4 worm cellular contexts compared by ENCODE assay signal in the genomic region with DNA sequence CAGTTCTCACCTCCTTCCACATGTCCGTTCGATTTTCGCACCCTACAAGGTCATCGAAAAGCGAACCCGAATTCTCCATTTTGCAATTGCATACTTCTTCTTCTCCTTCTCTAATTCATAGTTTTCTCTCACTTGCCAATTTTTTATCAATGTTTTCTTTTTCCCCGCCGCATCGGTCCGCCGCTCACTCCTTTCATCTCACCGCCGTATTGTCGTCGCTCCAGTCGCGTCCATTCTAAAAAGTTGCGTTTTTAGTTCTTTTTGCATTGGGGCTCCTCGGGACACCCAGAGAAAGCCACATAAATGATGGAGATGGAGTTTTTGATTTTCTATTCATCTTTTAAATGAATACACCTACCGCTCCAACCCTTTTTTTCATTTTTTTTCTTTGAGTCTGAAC.
TF ChIP-seq lines count a peak whose summit lies in the region.

No protein-coding gene starts in this region.

TF ChIP-seq in whole organism, L1 larva, 84 proteins besides CTCF, POLR2A, EP300 and RAD21:
- peak; percentile 45 for TF ChIP-seq blmp-1 (tag; optimal IDR thresholded peaks at IDR 0.05; lab: Kevin White, UChicago)
- peak; percentile 15 for TF ChIP-seq dsc-1 (tag; optimal IDR thresholded peaks at IDR 0.05; lab: Kevin White, UChicago)
- no peak for TF ChIP-seq hlh-4 (tag; optimal IDR thresholded peaks at IDR 0.05; lab: Kevin White, UChicago)
- no peak for TF ChIP-seq sox-4 (tag; optimal IDR thresholded peaks at IDR 0.05; lab: Kevin White, UChicago)
- no peak for TF ChIP-seq ceh-82 (tag; optimal IDR thresholded peaks at IDR 0.05; lab: Kevin White, UChicago)
- no peak for TF ChIP-seq aha-1 (tag; optimal IDR thresholded peaks at IDR 0.05; lab: Kevin White, UChicago)
- peak; percentile 59 for TF ChIP-seq nhr-85 (tag; lab: Kevin White, UChicago)
- peak; percentile 44 for TF ChIP-seq lin-14 (GFP tag; optimal IDR thresholded peaks at IDR 0.05; lab: Kevin White, UChicago)

TF ChIP-seq in whole organism, L2 larva, 48 proteins besides CTCF, POLR2A, EP300 and RAD21:
- TF ChIP-seq lsy-2 (tag; optimal IDR thresholded peaks at IDR 0.05; lab: Kevin White, UChicago) (no peak), fos-1 (tag; optimal IDR thresholded peaks at IDR 0.05; lab: Kevin White, UChicago) (peak; percentile 26)

TF ChIP-seq in whole organism, L3 larva, 47 proteins besides CTCF, POLR2A, EP300 and RAD21:
- peak; percentile 16 for TF ChIP-seq elt-2 (tag; optimal IDR thresholded peaks at IDR 0.05; lab: Kevin White, UChicago)
- TF ChIP-seq nfya-1 (tag; optimal IDR thresholded peaks at IDR 0.05; lab: Kevin White, UChicago; ENCODE audit: insufficient read depth) = no peak
- TF ChIP-seq egl-5 (tag; optimal IDR thresholded peaks at IDR 0.05; lab: Kevin White, UChicago) = no peak
- no peak for TF ChIP-seq ztf-4 (tag; optimal IDR thresholded peaks at IDR 0.05; lab: Kevin White, UChicago)
- no peak for TF ChIP-seq nhr-11 (tag; optimal IDR thresholded peaks at IDR 0.05; lab: Kevin White, UChicago)

TF ChIP-seq in whole organism, L4 larva, 104 proteins besides CTCF, POLR2A, EP300 and RAD21:
- TF ChIP-seq hlh-11 (tag; optimal IDR thresholded peaks at IDR 0.05; lab: Kevin White, UChicago) = no peak
- TF ChIP-seq madf-9 (GFP tag; conservative IDR thresholded peaks at IDR 0.05; lab: Robert Waterston, UW) = no peak
- TF ChIP-seq Y48G9A.11 (GFP tag; IDR thresholded peaks at IDR 0.05; lab: Robert Waterston, UW) = no peak
- TF ChIP-seq ctbp-1 (GFP tag; IDR thresholded peaks at IDR 0.05; lab: Robert Waterston, UW) = no peak
- TF ChIP-seq pha-4 (GFP tag; IDR thresholded peaks at IDR 0.05; lab: Robert Waterston, UW) = no peak
- TF ChIP-seq pha-4 (tag; optimal IDR thresholded peaks at IDR 0.05; lab: Kevin White, UChicago) = no peak
- TF ChIP-seq hlh-30 (tag; optimal IDR thresholded peaks at IDR 0.05; lab: Kevin White, UChicago; ENCODE audit: insufficient read depth) = no peak
- no peak for TF ChIP-seq ceh-44 (GFP tag; IDR thresholded peaks at IDR 0.05; lab: Robert Waterston, UW)
- no peak for TF ChIP-seq daf-8 (GFP tag; IDR thresholded peaks at IDR 0.05; lab: Robert Waterston, UW)
- no peak for TF ChIP-seq Y5F2A.4 (GFP tag; optimal IDR thresholded peaks at IDR 0.05; lab: Kevin White, UChicago)
- TF ChIP-seq jun-1 (tag; optimal IDR thresholded peaks at IDR 0.05; lab: Kevin White, UChicago) = no peak
- no peak for TF ChIP-seq fkh-10 (GFP tag; optimal IDR thresholded peaks at IDR 0.05; lab: Kevin White, UChicago)
- TF ChIP-seq vab-7 (GFP tag; IDR thresholded peaks at IDR 0.05; lab: Robert Waterston, UW) = no peak
- no peak for TF ChIP-seq ama-1 (optimal IDR thresholded peaks at IDR 0.05; lab: Kevin White, UChicago)
- TF ChIP-seq Y105C5A.15 (GFP tag; IDR thresholded peaks at IDR 0.05; lab: Robert Waterston, UW) = no peak
- TF ChIP-seq mxl-3 (GFP tag; optimal IDR thresholded peaks at IDR 0.05; lab: Kevin White, UChicago) = peak; percentile 35
- TF ChIP-seq daf-19 (GFP tag; conservative IDR thresholded peaks at IDR 0.05; lab: Robert Waterston, UW) = no peak
- no peak for TF ChIP-seq aly-2 (tag; optimal IDR thresholded peaks at IDR 0.05; lab: Kevin White, UChicago)
- TF ChIP-seq tra-1 (GFP tag; IDR thresholded peaks at IDR 0.05; lab: Robert Waterston, UW) = no peak
- TF ChIP-seq cey-2 (tag; optimal IDR thresholded peaks at IDR 0.05; lab: Kevin White, UChicago; ENCODE audit: borderline replicate concordance, insufficient read depth) = no peak
- peak; percentile 56 for TF ChIP-seq nhr-28 (tag; optimal IDR thresholded peaks at IDR 0.05; lab: Kevin White, UChicago)
- TF ChIP-seq daf-12 (tag; optimal IDR thresholded peaks at IDR 0.05; lab: Kevin White, UChicago) = no peak
- peak; percentile 36 for TF ChIP-seq pqm-1 (tag; optimal IDR thresholded peaks at IDR 0.05; lab: Kevin White, UChicago)
- TF ChIP-seq ceh-32 (tag; optimal IDR thresholded peaks at IDR 0.05; lab: Kevin White, UChicago; ENCODE audit: poor library complexity) = no peak
- peak; percentile 5 for TF ChIP-seq dve-1 (tag; optimal IDR thresholded peaks at IDR 0.05; lab: Kevin White, UChicago; ENCODE audit: insufficient read depth)
